Fruit fly (Drosophila melanogaster): ENCODE results near the gene CG18249.

Gene CG18249

dm6 chr3R:8171489-8172161 is 48.3 kb upstream of the CG18249 start (continued):
- TF ChIP-seq CG6765 (GFP tag; optimal IDR thresholded peaks at IDR 0.05) = no peak
- TF ChIP-seq CG18476 (GFP tag; optimal IDR thresholded peaks at IDR 0.05) = no peak
- TF ChIP-seq tll (GFP tag; optimal IDR thresholded peaks at IDR 0.05) = no peak
- TF ChIP-seq HmgD (GFP tag; optimal IDR thresholded peaks at IDR 0.05) = no peak
- no peak for TF ChIP-seq sna (GFP tag; IDR thresholded peaks at IDR 0.05; ENCODE audit: partially characterized antibody)
- TF ChIP-seq mld (GFP tag; IDR thresholded peaks at IDR 0.05; ENCODE audit: partially characterized antibody) = no peak
- TF ChIP-seq Hr51 (GFP tag; optimal IDR thresholded peaks at IDR 0.05) = peak in 1 of 2 experiments; percentile 62
- TF ChIP-seq CG9609 (GFP tag; optimal IDR thresholded peaks at IDR 0.05) = no peak
- TF ChIP-seq CG3847 (GFP tag; IDR thresholded peaks at IDR 0.05) = no peak
- TF ChIP-seq CG12071 (GFP tag; optimal IDR thresholded peaks at IDR 0.05) = no peak
- TF ChIP-seq org-1 (GFP tag; optimal IDR thresholded peaks at IDR 0.05) = peak; percentile 26
- TF ChIP-seq z (GFP tag; IDR thresholded peaks at IDR 0.05) = no peak
- TF ChIP-seq Blimp-1 (GFP tag; optimal IDR thresholded peaks at IDR 0.05) = peak; percentile 56
- no peak for TF ChIP-seq schlank (tag; optimal IDR thresholded peaks at IDR 0.05)
- TF ChIP-seq ro (GFP tag; IDR thresholded peaks at IDR 0.05) = no peak
- TF ChIP-seq CG5180 (GFP tag; optimal IDR thresholded peaks at IDR 0.05) = no peak
- no peak for TF ChIP-seq CG17186 (GFP tag; optimal IDR thresholded peaks at IDR 0.05)
- no peak for TF ChIP-seq CG3838 (GFP tag; optimal IDR thresholded peaks at IDR 0.05)
- peak; percentile 39 for TF ChIP-seq CG10267 (tag; optimal IDR thresholded peaks at IDR 0.05)
- no peak for TF ChIP-seq Eip74EF (GFP tag; optimal IDR thresholded peaks at IDR 0.05)
- no peak for TF ChIP-seq lov (optimal IDR thresholded peaks at IDR 0.05)
- TF ChIP-seq lov (GFP tag; IDR thresholded peaks at IDR 0.05) = no peak
- no peak for TF ChIP-seq emc (GFP tag; optimal IDR thresholded peaks at IDR 0.05)
- peak; percentile 71 for TF ChIP-seq dmrt11E (tag; optimal IDR thresholded peaks at IDR 0.05)
- peak; percentile 73 for TF ChIP-seq Ptx1 (GFP tag; IDR thresholded peaks at IDR 0.05)
- TF ChIP-seq sim (GFP tag; IDR thresholded peaks at IDR 0.05) = no peak
- TF ChIP-seq CG10147 (GFP tag; optimal IDR thresholded peaks at IDR 0.05) = no peak
- TF ChIP-seq CG12744 (GFP tag; optimal IDR thresholded peaks at IDR 0.05) = no peak
- TF ChIP-seq Xrp1 (GFP tag; IDR thresholded peaks at IDR 0.05) = peak; percentile 60; the same call in 1 of the 2 replicates
- no peak for TF ChIP-seq CG1832 (GFP tag; optimal IDR thresholded peaks at IDR 0.05)
- TF ChIP-seq CG17802 (tag; optimal IDR thresholded peaks at IDR 0.05) = no peak
- TF ChIP-seq ERR (GFP tag; optimal IDR thresholded peaks at IDR 0.05) = no peak
- peak; percentile 43 for TF ChIP-seq lilli (GFP tag; optimal IDR thresholded peaks at IDR 0.05)
- TF ChIP-seq run (tag; optimal IDR thresholded peaks at IDR 0.05) = no peak
- no peak for TF ChIP-seq CG12769 (tag; optimal IDR thresholded peaks at IDR 0.05)
- peak; percentile 26 for TF ChIP-seq D19A (tag; optimal IDR thresholded peaks at IDR 0.05)
- no peak for TF ChIP-seq Fer1 (GFP tag; optimal IDR thresholded peaks at IDR 0.05)
- peak; percentile 25; the same call in 1 of the 2 replicates for TF ChIP-seq lmd (GFP tag; IDR thresholded peaks at IDR 0.05)
- TF ChIP-seq CG12942 (GFP tag; optimal IDR thresholded peaks at IDR 0.05) = no peak
- no peak for TF ChIP-seq crc (GFP tag; optimal IDR thresholded peaks at IDR 0.05)
- TF ChIP-seq CG17568 (GFP tag; optimal IDR thresholded peaks at IDR 0.05) = no peak
- no peak for TF ChIP-seq CG10462 (GFP tag; optimal IDR thresholded peaks at IDR 0.05)
- TF ChIP-seq CG13424 (tag; optimal IDR thresholded peaks at IDR 0.05) = peak; percentile 50
- TF ChIP-seq hkb (optimal IDR thresholded peaks at IDR 0.05) = no peak
- peak; percentile 71 for TF ChIP-seq hkb (GFP tag; IDR thresholded peaks at IDR 0.05)
- TF ChIP-seq kah (GFP tag; optimal IDR thresholded peaks at IDR 0.05) = no peak
- no peak for TF ChIP-seq ftz-f1 (GFP tag; optimal IDR thresholded peaks at IDR 0.05)
- no peak for TF ChIP-seq exex (tag; optimal IDR thresholded peaks at IDR 0.05)
- TF ChIP-seq Camta (GFP tag; optimal IDR thresholded peaks at IDR 0.05) = no peak
